Fruit fly (Drosophila melanogaster) whole organism, prepupa: ENCODE measurements around the gene Eig71Eh.

Source experiments
- CG16779 ChIP-seq: fragments of 200-800 bp; sonication (Bioruptor generic); optimal IDR thresholded peaks from 3 replicates; lab custom pipeline; 2017; ENCODE audit warnings: missing biosample characterization, mild to moderate bottlenecking, missing genetic modification characterization
- CG7368 ChIP-seq: fragments of 200-800 bp; sonication (Bioruptor generic); optimal IDR thresholded peaks from 3 replicates; lab custom pipeline; 2016; ENCODE audit warnings: missing biosample characterization, missing genetic modification characterization
- CG8319 ChIP-seq: fragments of 200-800 bp; sonication (Bioruptor generic); optimal IDR thresholded peaks from 3 replicates; lab custom pipeline; 2016; ENCODE audit warnings: missing biosample characterization, missing genetic modification characterization
- CG8632 ChIP-seq: fragments of 200-800 bp; sonication (Bioruptor generic); optimal IDR thresholded peaks from 3 replicates; lab custom pipeline; 2016; ENCODE audit warnings: missing biosample characterization, missing genetic modification characterization
- CG9139 ChIP-seq: fragments of 200-800 bp; sonication (Bioruptor generic); optimal IDR thresholded peaks from 3 replicates; lab custom pipeline; 2017; ENCODE audit warnings: missing biosample characterization, mild to moderate bottlenecking, missing genetic modification characterization
- OdsH ChIP-seq: fragments of 200-800 bp; sonication (Bioruptor generic); optimal IDR thresholded peaks from 3 replicates; lab custom pipeline; 2016; ENCODE audit warnings: missing biosample characterization, missing genetic modification characterization
- dsx ChIP-seq: fragments of 200-800 bp; optimal IDR thresholded peaks from 3 replicates; lab custom pipeline; 2019; ENCODE audit warnings: missing biosample characterization, mild to moderate bottlenecking, missing genetic modification characterization, moderate library complexity; ENCODE audit not compliant: poor library complexity, severe bottlenecking
- eg ChIP-seq: fragments of 200-800 bp; sonication (Bioruptor generic); IDR thresholded peaks from 3 replicates; pipeline ENCODE4 v1.3.6; 2022; ENCODE audit warnings: missing biosample characterization, missing genetic modification characterization
- pdm3 ChIP-seq: fragments of 200-800 bp; sonication (Bioruptor generic); optimal IDR thresholded peaks from 3 replicates; lab custom pipeline; 2016; ENCODE audit warnings: missing biosample characterization, missing genetic modification characterization
- svp ChIP-seq: fragments of 200-800 bp; sonication (Bioruptor generic); peaks from one replicate; lab custom pipeline; 2016; ENCODE audit warnings: missing biosample characterization, missing genetic modification characterization

DNA sequence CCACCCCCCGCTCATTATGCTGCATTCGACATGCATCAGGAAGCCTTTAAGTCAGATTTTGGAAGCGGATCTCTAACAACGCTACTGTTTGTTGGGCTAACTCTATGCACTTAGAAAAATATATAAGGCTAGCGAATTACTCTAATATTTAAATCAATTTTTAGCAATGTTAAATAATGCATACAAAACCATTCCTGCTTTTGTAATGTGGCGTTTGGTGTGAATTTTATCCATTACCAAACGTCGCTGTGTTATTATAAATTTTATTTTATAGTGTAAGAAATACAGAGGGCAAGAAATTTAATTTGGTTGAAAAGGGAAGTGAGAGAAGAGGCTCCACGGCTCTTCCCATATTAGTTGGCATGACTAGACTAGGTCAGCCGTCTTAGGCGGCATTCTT lies 13.6 kb upstream of the Eig71Eh start:
- TF ChIP-seq CG9139 (GFP tag; lab: Kevin White, UChicago) (no peak), svp (GFP tag; lab: Kevin White, UChicago) (no peak), CG8319 (GFP tag; lab: Kevin White, UChicago) (no peak), dsx (GFP tag; lab: Kevin White, UChicago) (no peak), CG7368 (GFP tag; lab: Kevin White, UChicago) (no peak), pdm3 (no peak), CG8632 (no peak), OdsH (GFP tag; lab: Kevin White, UChicago) (no peak), eg (GFP tag; lab: Robert Waterston, UW) (no peak), CG16779 (tag; lab: Kevin White, UChicago) (no peak)
